Fruit fly (Drosophila melanogaster) whole organism, embryonic: ENCODE data around the gene bbg.
A peak's percentile ranks its signal among the peaks of the same experiment; 100 is the strongest.

Source experiments
- B-H2 ChIP-seq: fragments of 200-800 bp; sonication (Bioruptor generic); optimal IDR thresholded peaks from 2 replicates; lab custom pipeline; 2018; ENCODE audit warnings: missing biosample characterization, mild to moderate bottlenecking, missing genetic modification characterization
- CG10959 ChIP-seq: fragments of 200-800 bp; sonication (Bioruptor generic); IDR thresholded peaks from 2 replicates; pipeline ENCODE4 v1.3.6; 2022; ENCODE audit warnings: missing biosample characterization, missing genetic modification characterization
- CG14667 ChIP-seq: fragments of 200-800 bp; sonication (Bioruptor generic); IDR thresholded peaks from 2 replicates; pipeline ENCODE4 v1.3.6; 2022; ENCODE audit warnings: missing biosample characterization, missing genetic modification characterization
- CG17328 ChIP-seq: fragments of 200-800 bp; sonication (Bioruptor generic); IDR thresholded peaks from 2 replicates; pipeline ENCODE4 v1.3.6; 2022; ENCODE audit warnings: missing biosample characterization, missing genetic modification characterization
- CG17385 ChIP-seq: fragments of 200-800 bp; sonication (Bioruptor generic); optimal IDR thresholded peaks from 3 replicates; lab custom pipeline; 2018; ENCODE audit warnings: missing biosample characterization, mild to moderate bottlenecking, missing genetic modification characterization
- CG17829 ChIP-seq: fragments of 200-800 bp; optimal IDR thresholded peaks from 2 replicates; lab custom pipeline; 2019; ENCODE audit warnings: missing biosample characterization, mild to moderate bottlenecking, missing genetic modification characterization, moderate library complexity
- CG1832 ChIP-seq: fragments of 200-800 bp; sonication (Bioruptor generic); optimal IDR thresholded peaks from 2 replicates; lab custom pipeline; 2017; ENCODE audit warnings: missing biosample characterization, mild to moderate bottlenecking, missing genetic modification characterization, inconsistent platforms
- CG18599 ChIP-seq: fragments of 200-800 bp; sonication (Bioruptor generic); optimal IDR thresholded peaks from 3 replicates; lab custom pipeline; 2017; ENCODE audit warnings: missing biosample characterization, missing genetic modification characterization, mild to moderate bottlenecking, moderate library complexity, missing genetic modification reagents
- CG3163 ChIP-seq: fragments of 200-800 bp; sonication (Bioruptor generic); optimal IDR thresholded peaks from 3 replicates; lab custom pipeline; 2016; ENCODE audit warnings: missing biosample characterization, missing genetic modification characterization
- CG33213 ChIP-seq: fragments of 200-800 bp; sonication (Bioruptor generic); optimal IDR thresholded peaks from 3 replicates; lab custom pipeline; 2016; ENCODE audit warnings: missing biosample characterization, missing genetic modification characterization
- CG34422 ChIP-seq: fragments of 200-800 bp; sonication (Bioruptor generic); IDR thresholded peaks from 3 replicates; pipeline ENCODE4 v1.3.6; 2022; ENCODE audit warnings: missing biosample characterization, missing genetic modification characterization
- CG3726 ChIP-seq: fragments of 200-800 bp; sonication (Bioruptor generic); IDR thresholded peaks from 3 replicates; pipeline ENCODE4, ENCODE4 v1.3.6; 2022; ENCODE audit warnings: missing biosample characterization, missing genetic modification characterization
- CG3847 ChIP-seq: fragments of 200-800 bp; sonication (Bioruptor generic); IDR thresholded peaks from 2 replicates; pipeline ENCODE4 v1.3.6; 2022; ENCODE audit warnings: missing biosample characterization, missing genetic modification characterization
- CG3995 ChIP-seq: fragments of 200-800 bp; sonication (Bioruptor generic); optimal IDR thresholded peaks from 3 replicates; lab custom pipeline; 2016; ENCODE audit warnings: missing biosample characterization, missing genetic modification characterization
- CG4360 ChIP-seq: fragments of 200-800 bp; sonication (Bioruptor generic); IDR thresholded peaks from 2 replicates; pipeline ENCODE4 v1.3.6; 2022; ENCODE audit warnings: missing biosample characterization, missing genetic modification characterization
- CG4424 ChIP-seq: fragments of 200-800 bp; sonication (Bioruptor generic); optimal IDR thresholded peaks from 3 replicates; lab custom pipeline; 2016; ENCODE audit warnings: missing biosample characterization, missing genetic modification characterization
- CG5180 ChIP-seq: fragments of 200-800 bp; sonication (Bioruptor generic); optimal IDR thresholded peaks from 3 replicates; lab custom pipeline; 2017; ENCODE audit warnings: missing biosample characterization, missing genetic modification characterization, mild to moderate bottlenecking, moderate library complexity, missing genetic modification reagents
- CG5245 ChIP-seq: fragments of 200-800 bp; sonication (Bioruptor generic); optimal IDR thresholded peaks from 3 replicates; lab custom pipeline; 2016; ENCODE audit warnings: missing biosample characterization, missing genetic modification characterization
- CG7839 ChIP-seq: fragments of 200-800 bp; sonication (Bioruptor generic); optimal IDR thresholded peaks from 3 replicates; lab custom pipeline; 2018; ENCODE audit warnings: missing biosample characterization, mild to moderate bottlenecking, missing genetic modification characterization, moderate library complexity
- CG7928 ChIP-seq: fragments of 200-800 bp; sonication (Bioruptor generic); optimal IDR thresholded peaks from 2 replicates; lab custom pipeline; 2017; ENCODE audit warnings: missing biosample characterization, mild to moderate bottlenecking, missing genetic modification characterization
- CG9609 ChIP-seq: fragments of 200-800 bp; sonication (Bioruptor generic); optimal IDR thresholded peaks from 3 replicates; lab custom pipeline; 2016; ENCODE audit warnings: missing biosample characterization, missing genetic modification characterization
- Drgx ChIP-seq: fragments of 200-800 bp; sonication (Bioruptor generic); IDR thresholded peaks from 2 replicates; pipeline ENCODE4 v1.3.6; 2022; ENCODE audit warnings: missing biosample characterization, missing genetic modification characterization
- Ets65A ChIP-seq: fragments of 200-800 bp; sonication (Bioruptor generic); peaks from one replicate; lab custom pipeline; 2016; ENCODE audit warnings: missing biosample characterization, missing genetic modification characterization
- H15 ChIP-seq: fragments of 200-800 bp; sonication (Bioruptor generic); IDR thresholded peaks from 3 replicates; pipeline ENCODE4 v1.3.6; 2022; ENCODE audit warnings: missing biosample characterization, missing genetic modification characterization
- Hand ChIP-seq: fragments of 200-800 bp; sonication (Bioruptor generic); optimal IDR thresholded peaks from 2 replicates; lab custom pipeline; 2017; ENCODE audit warnings: mild to moderate bottlenecking, missing biosample characterization, missing genetic modification reagents, missing genetic modification characterization
- Myb ChIP-seq: fragments of 200-800 bp; sonication (Bioruptor generic); optimal IDR thresholded peaks from 2 replicates; lab custom pipeline; 2016; ENCODE audit warnings: missing biosample characterization, missing genetic modification characterization
- NK7.1 ChIP-seq: fragments of 200-800 bp; sonication (Bioruptor generic); optimal IDR thresholded peaks from 3 replicates; lab custom pipeline; 2016; ENCODE audit warnings: missing biosample characterization, missing genetic modification characterization
- Oli ChIP-seq: fragments of 200-800 bp; sonication (Bioruptor generic); optimal IDR thresholded peaks from 2 replicates; lab custom pipeline; 2018; ENCODE audit warnings: missing biosample characterization, mild to moderate bottlenecking, missing genetic modification characterization, moderate library complexity
- Trl ChIP-seq, 3 experiments: fragments of >200 bp in 2 of 3; fragments of 200-800 bp in 1 of 3; sonication (Bioruptor generic) in 1 of 3; optimal IDR thresholded peaks; 2 replicates in 1 of 3; 3 replicates in 2 of 3; lab custom pipeline; 2016 to 2017; ENCODE audit warnings: missing biosample characterization in 1 of 3, missing genetic modification characterization in 1 of 3
- Xbp1 ChIP-seq: fragments of 200-800 bp; sonication (Bioruptor generic); optimal IDR thresholded peaks from 3 replicates; lab custom pipeline; 2016; ENCODE audit warnings: missing biosample characterization, mild to moderate bottlenecking, missing genetic modification characterization
- bsh ChIP-seq, 2 experiments: fragments of 200-800 bp; sonication (Bioruptor generic); optimal IDR thresholded peaks; 2 replicates each; lab custom pipeline; 2017 to 2018; ENCODE audit warnings: mild to moderate bottlenecking in 2 of 2, missing biosample characterization in 2 of 2, missing genetic modification characterization in 2 of 2, moderate library complexity in 1 of 2
- chinmo ChIP-seq: fragments of 200-800 bp; sonication (Bioruptor generic); IDR thresholded peaks from 4 replicates; pipeline ENCODE4 v1.3.6; 2022; ENCODE audit warnings: missing biosample characterization, missing genetic modification characterization; ENCODE audit not compliant: partially characterized antibody
- corto ChIP-seq: fragments of 200-800 bp; sonication (Bioruptor generic); optimal IDR thresholded peaks from 2 replicates; lab custom pipeline; 2016; ENCODE audit warnings: missing biosample characterization, mild to moderate bottlenecking, missing genetic modification characterization, moderate library complexity
- esg ChIP-seq: fragments of 200-800 bp; sonication (Bioruptor generic); conservative IDR thresholded peaks from 2 replicates; pipeline ENCODE4 v1.3.6; 2022; ENCODE audit warnings: missing biosample characterization, missing genetic modification characterization
- fd102C ChIP-seq: fragments of 200-800 bp; sonication (Bioruptor generic); optimal IDR thresholded peaks from 2 replicates; lab custom pipeline; 2018; ENCODE audit warnings: missing biosample characterization, mild to moderate bottlenecking, missing genetic modification characterization, moderate library complexity
- fu2 ChIP-seq: fragments of 200-800 bp; sonication (Bioruptor generic); optimal IDR thresholded peaks from 2 replicates; lab custom pipeline; 2016; ENCODE audit warnings: missing biosample characterization, missing genetic modification characterization
- gsb ChIP-seq: fragments of 200-800 bp; sonication (Bioruptor generic); IDR thresholded peaks from 2 replicates; pipeline ENCODE4 v1.3.6; 2022; ENCODE audit warnings: missing biosample characterization, missing genetic modification characterization
- kah ChIP-seq: fragments of 200-800 bp; sonication (Bioruptor generic); optimal IDR thresholded peaks from 2 replicates; lab custom pipeline; 2018; ENCODE audit warnings: missing biosample characterization, mild to moderate bottlenecking, missing genetic modification characterization
- lbe ChIP-seq: fragments of 200-800 bp; sonication (Bioruptor generic); optimal IDR thresholded peaks from 2 replicates; lab custom pipeline; 2016; ENCODE audit warnings: missing biosample characterization, mild to moderate bottlenecking, missing genetic modification characterization
- mirr ChIP-seq: fragments of 200-800 bp; sonication (Bioruptor generic); optimal IDR thresholded peaks from 3 replicates; lab custom pipeline; 2018; ENCODE audit warnings: missing biosample characterization, mild to moderate bottlenecking, missing genetic modification characterization
- nom ChIP-seq: fragments of 200-800 bp; sonication (Bioruptor generic); optimal IDR thresholded peaks from 2 replicates; lab custom pipeline; 2017; ENCODE audit warnings: missing biosample characterization, missing genetic modification characterization, mild to moderate bottlenecking, moderate library complexity, missing genetic modification reagents
- sd ChIP-seq: fragments of 200-800 bp; sonication (Bioruptor generic); optimal IDR thresholded peaks from 3 replicates; lab custom pipeline; 2018; ENCODE audit warnings: missing biosample characterization, mild to moderate bottlenecking, missing genetic modification characterization, moderate library complexity
- sqz ChIP-seq: fragments of 200-800 bp; sonication (Bioruptor generic); optimal IDR thresholded peaks from 3 replicates; lab custom pipeline; 2018; ENCODE audit warnings: missing biosample characterization, mild to moderate bottlenecking, missing genetic modification characterization
- vnd ChIP-seq: fragments of 200-800 bp; sonication (Bioruptor generic); IDR thresholded peaks from 3 replicates; pipeline ENCODE4 v1.3.6; 2022; ENCODE audit warnings: missing biosample characterization, missing genetic modification characterization; ENCODE audit not compliant: partially characterized antibody
- zen2 ChIP-seq: fragments of 200-800 bp; sonication (Bioruptor generic); IDR thresholded peaks from 3 replicates; pipeline ENCODE4 v1.3.6; 2022; ENCODE audit warnings: missing biosample characterization, missing genetic modification characterization; ENCODE audit not compliant: partially characterized antibody
- zfh2 ChIP-seq: fragments of 200-800 bp; sonication (Bioruptor generic); optimal IDR thresholded peaks from 2 replicates; lab custom pipeline; 2016; ENCODE audit warnings: missing biosample characterization, missing genetic modification characterization

The bbg gene

DNA sequence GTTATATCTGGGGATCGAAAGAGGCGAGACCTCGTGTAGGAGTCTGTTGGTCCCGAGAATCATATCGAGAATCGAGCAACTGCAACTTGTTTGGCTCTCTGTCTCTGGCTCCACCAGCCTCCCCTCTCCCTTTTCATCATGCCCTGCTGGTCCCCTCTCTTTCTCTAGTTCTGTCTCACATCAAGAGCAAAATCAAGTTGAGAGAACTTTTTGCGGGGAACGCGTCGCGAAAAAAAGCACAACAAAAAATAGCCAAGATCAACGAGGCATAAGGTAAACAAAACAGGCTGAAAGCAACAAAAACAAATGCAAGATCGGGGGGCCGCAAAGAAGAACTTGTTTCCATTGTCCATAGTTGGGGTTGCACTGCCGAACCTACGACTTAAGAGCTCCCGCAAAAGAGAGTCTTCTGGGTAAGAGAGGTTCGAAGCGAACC lies 59.3 kb downstream of the bbg start:
- TF ChIP-seq CG9609 (no peak), bsh (GFP tag; optimal IDR thresholded peaks at IDR 0.05; lab: Kevin White, UChicago) (peak in 1 of 2 experiments; percentile 86), Trl (optimal IDR thresholded peaks at IDR 0.05; lab: Kevin White, UChicago) (peak; percentile 47 to 64), Trl (GFP tag; optimal IDR thresholded peaks at IDR 0.05; lab: Kevin White, UChicago) (no peak), CG3847 (GFP tag; lab: Robert Waterston, UW) (no peak), CG17385 (GFP tag; lab: Kevin White, UChicago) (no peak), CG4360 (GFP tag; lab: Robert Waterston, UW) (peak; percentile 32), Drgx (GFP tag; lab: Robert Waterston, UW) (0 out of 2 replicates have a peak, but pooled peaks have one; percentile 26), sqz (peak; percentile 30), lbe (GFP tag; lab: Kevin White, UChicago) (peak; percentile 5), CG3163 (GFP tag; lab: Kevin White, UChicago) (peak; percentile 86), zen2 (peak; percentile 14; the same call in 1 of the 3 replicates), CG34422 (GFP tag; lab: Robert Waterston, UW) (no peak), chinmo (GFP tag; lab: Robert Waterston, UW) (0 out of 4 replicates have a peak, but pooled peaks have one; percentile 43), Myb (GFP tag; lab: Kevin White, UChicago) (no peak), CG10959 (GFP tag; lab: Robert Waterston, UW) (no peak), kah (no peak), NK7.1 (GFP tag; lab: Kevin White, UChicago) (no peak), fd102C (GFP tag; lab: Kevin White, UChicago) (no peak), mirr (GFP tag; lab: Kevin White, UChicago) (no peak), CG5180 (GFP tag; lab: Kevin White, UChicago) (peak; percentile 97), Hand (GFP tag; lab: Kevin White, UChicago) (no peak), CG7928 (no peak), nom (GFP tag; lab: Kevin White, UChicago) (peak; percentile 92), fu2 (no peak), CG17829 (tag; lab: Kevin White, UChicago) (no peak), gsb (GFP tag; lab: Robert Waterston, UW) (no peak), Ets65A (GFP tag; lab: Kevin White, UChicago) (peak; percentile 59), CG17328 (no peak), corto (no peak), B-H2 (GFP tag; lab: Kevin White, UChicago) (no peak), CG18599 (no peak)

DNA sequence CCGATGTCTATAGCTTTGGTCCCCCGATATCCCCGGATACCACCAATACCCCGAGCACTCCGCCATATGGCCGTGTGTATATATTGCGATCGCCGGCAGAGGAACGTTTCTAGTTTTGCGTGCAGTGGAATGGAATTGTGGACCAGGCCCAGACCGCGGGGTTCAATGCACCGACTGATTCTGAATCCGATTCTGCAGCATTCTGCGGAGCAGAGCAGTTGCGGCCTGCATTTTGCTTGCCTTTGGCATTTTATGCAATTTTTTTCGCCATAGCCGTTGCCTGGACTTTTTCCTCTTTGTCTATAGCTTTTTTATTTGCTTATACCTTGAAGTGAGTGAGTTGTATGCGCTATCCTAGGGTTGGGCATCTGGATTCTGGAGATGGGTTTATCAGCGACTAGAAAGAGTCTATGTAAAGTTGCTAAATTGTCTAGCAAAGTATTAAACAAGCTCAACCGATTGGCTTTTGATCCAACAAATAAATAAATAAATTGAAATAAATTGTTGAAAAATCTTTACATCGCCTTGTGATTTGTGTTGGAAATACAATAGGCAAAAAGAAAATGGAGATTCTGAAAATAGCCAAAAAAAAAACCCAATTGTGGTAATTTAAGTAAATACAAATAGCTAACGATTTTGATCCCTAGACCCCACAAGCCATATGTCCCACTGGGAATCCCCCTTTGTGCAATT lies 71.7 kb downstream of the bbg start:
- no peak for TF ChIP-seq CG5245 (GFP tag; lab: Kevin White, UChicago)
- TF ChIP-seq CG3726 (GFP tag; lab: Robert Waterston, UW) = 0 out of 3 replicates have a peak, but pooled peaks have one; percentile 29

DNA sequence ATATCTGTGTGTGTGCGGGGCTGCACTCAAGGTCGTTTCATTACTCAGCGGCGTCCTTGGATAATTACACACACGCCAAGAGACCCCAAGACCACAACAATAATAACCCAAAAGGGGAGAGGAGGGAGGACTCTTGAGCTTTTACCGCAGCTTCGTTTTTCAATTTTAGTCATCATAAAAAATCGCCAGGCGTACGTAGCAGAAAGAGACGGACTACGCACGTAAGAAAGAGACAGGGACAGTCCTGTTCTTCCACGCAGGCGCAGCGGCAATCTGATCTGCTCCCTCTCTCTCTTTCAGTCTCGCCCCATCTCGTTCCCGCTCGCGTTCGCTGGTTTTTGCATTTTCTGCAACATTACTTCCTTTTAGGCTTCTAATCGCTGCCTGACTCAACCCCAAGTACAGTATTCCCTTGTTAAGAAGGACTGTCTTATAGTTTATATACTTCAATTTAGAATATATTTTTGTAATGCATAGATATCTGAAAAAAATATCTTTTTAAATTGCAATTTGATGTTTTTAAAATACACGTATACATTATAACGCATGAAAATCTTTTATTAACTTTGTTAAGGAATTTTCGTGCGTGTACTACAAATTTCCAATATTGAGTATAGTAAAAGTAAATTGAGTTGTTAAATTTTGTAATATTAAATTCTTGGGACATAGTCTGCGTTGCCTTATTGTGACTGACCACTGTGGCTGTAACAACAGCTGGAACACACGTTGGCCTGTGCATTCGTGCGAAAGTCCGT lies 72.4 kb downstream of the bbg start:
- peak; percentile 59 for TF ChIP-seq nom (GFP tag; lab: Kevin White, UChicago)
- TF ChIP-seq CG1832 = peak; percentile 59
- TF ChIP-seq CG7839 = no peak
- 0 out of 3 replicates have a peak, but pooled peaks have one; percentile 9 for TF ChIP-seq vnd
- TF ChIP-seq Xbp1 (GFP tag; lab: Kevin White, UChicago) = no peak
- TF ChIP-seq H15 = no peak
- no peak for TF ChIP-seq CG14667 (GFP tag; lab: Robert Waterston, UW)
- TF ChIP-seq zfh2 (GFP tag; lab: Kevin White, UChicago) = no peak
- TF ChIP-seq esg (GFP tag; lab: Robert Waterston, UW) = no peak
- no peak for TF ChIP-seq CG3995
- no peak for TF ChIP-seq Oli
- no peak for TF ChIP-seq CG33213 (GFP tag; lab: Kevin White, UChicago)
- no peak for TF ChIP-seq CG4424
- no peak for TF ChIP-seq sd (tag; lab: Kevin White, UChicago)
